Worm (Caenorhabditis elegans): ENCODE measurements around the gene Y47D7A.15.

The Y47D7A.15 gene

DNA sequence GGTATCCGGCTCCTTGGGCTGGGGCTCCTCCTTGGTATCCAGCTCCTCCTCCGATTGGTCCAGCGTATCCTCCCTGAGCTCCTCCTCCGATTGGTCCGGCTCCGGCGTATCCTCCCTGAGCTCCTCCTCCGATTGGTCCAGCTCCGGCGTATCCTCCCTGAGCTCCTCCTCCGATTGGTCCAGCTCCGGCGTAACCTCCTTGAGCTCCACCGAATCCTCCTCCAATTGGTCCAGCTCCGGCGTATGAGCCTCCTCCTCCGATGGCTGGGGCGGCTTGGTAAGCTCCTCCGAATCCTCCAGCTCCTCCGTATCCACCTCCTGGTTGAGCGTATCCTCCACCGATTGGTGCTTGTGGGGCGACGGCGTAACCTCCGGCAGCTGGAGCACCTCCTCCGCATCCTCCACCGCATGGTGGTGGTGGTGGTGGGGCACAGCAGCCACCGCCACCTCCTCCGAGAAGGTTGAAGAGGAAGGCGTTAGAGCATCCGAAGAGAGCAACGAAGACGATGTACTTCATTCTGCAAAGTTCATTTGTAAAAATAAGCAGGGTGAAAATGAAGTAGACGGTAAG is 2.5 kb upstream of the Y47D7A.15 start, which contains the start of gene Y47D7A.13:
Gene Y47D7A.13, minus strand, starts transcription at position 517 of the 571 bp plus-strand sequence.
- TF ChIP-seq C08G9.2 (tag; optimal IDR thresholded peaks at IDR 0.05) (no peak), dmd-4 (tag; optimal IDR thresholded peaks at IDR 0.05; ENCODE audit: borderline replicate concordance) (peak; percentile 39)

DNA sequence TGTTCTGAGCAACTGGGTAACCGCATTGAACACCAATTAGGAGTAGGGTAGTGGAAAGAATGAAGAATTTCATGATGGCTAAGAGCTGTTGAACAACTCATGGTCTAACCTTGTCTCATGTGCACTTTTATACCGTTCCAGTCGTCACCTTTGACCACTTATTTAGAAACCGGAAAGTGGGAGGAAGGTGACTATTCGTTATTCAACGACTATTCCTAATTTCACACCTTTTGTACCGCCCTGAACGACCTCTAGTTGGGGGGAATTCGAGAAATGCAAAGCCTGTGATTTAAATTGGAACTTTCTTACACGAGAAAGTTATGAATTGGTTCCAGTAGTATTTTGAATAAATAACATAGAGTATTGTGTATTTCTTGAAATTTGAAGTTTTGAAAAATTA is 3.4 kb downstream of the Y47D7A.15 start, which contains the start of gene Y47D7A.12:
Gene Y47D7A.12, minus strand, starts transcription at position 101 of the 400 bp plus-strand sequence.
- no peak for TF ChIP-seq tbx-2 (tag; optimal IDR thresholded peaks at IDR 0.05)
- no peak for TF ChIP-seq lin-11 (tag; optimal IDR thresholded peaks at IDR 0.05)
- no peak for TF ChIP-seq eyg-1 (tag; optimal IDR thresholded peaks at IDR 0.05)
- TF ChIP-seq pax-1 (tag; optimal IDR thresholded peaks at IDR 0.05): no peak
- TF ChIP-seq ceh-2 (tag; optimal IDR thresholded peaks at IDR 0.05): no peak
- TF ChIP-seq ref-2 (tag; optimal IDR thresholded peaks at IDR 0.05): no peak
- no peak for TF ChIP-seq sdc-2 (tag; optimal IDR thresholded peaks at IDR 0.05)

DNA sequence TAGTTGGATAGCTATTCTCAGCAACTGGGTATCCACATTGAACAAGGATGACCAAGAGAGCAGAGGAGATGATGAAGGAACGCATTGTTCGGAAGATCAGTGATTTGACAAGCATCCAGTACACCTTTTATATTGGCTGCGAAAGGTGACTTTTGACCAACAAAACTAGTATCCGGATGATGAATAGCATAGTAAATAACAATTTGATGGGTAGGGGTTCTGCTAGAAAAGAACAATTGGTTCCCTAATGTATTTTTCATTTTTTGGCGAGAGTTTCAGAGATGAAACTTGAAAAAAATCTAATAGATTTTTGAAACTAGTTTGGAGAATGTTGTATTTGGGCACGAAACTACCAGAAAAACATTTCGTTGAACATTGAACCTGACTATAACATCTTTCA is 4.8 kb downstream of the Y47D7A.15 start, which contains the start of gene Y47D7A.11:
Gene Y47D7A.11, minus strand, starts transcription at position 101 of the 400 bp plus-strand sequence.
- TF ChIP-seq sox-2 (GFP tag; IDR thresholded peaks at IDR 0.05) (no peak), unc-3 (GFP tag; conservative IDR thresholded peaks at IDR 0.05) (no peak), unc-3 (tag; optimal IDR thresholded peaks at IDR 0.05) (no peak), ceh-48 (tag; optimal IDR thresholded peaks at IDR 0.05) (no peak), dmd-4 (tag; optimal IDR thresholded peaks at IDR 0.05; ENCODE audit: borderline replicate concordance) (no peak), Y22D7AL.16 (tag; optimal IDR thresholded peaks at IDR 0.05) (no peak), pat-9 (tag; optimal IDR thresholded peaks at IDR 0.05) (no peak), ceh-9 (tag; optimal IDR thresholded peaks at IDR 0.05) (no peak), ceh-45 (GFP tag; IDR thresholded peaks at IDR 0.05) (no peak), lin-11 (tag; optimal IDR thresholded peaks at IDR 0.05) (no peak), nhr-11 (tag; optimal IDR thresholded peaks at IDR 0.05) (no peak)

DNA sequence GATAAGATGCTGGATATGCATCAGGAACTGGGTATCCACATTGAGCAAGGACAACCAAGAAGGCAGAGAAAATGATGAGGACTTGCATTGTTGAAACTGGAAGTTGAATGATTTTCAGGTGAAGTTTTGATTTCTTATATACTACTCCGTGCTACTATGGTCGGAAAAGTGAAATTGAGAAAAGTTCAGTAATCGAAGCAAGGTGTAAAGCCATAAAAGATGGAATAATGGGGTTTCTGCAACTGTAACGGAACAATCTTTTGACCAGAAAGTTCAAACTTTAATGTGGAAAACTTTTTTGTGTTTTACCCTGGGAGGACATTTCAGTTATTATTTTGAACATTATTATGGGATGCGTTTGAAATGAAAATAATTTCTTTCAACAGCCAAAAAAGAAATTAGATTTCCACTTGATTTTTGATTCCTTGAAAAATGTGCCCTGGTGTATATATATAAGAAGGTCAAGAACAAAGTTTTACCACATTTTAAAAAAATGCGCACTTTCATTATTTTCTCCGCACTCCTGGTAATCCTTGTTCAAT is 9.1 kb downstream of the Y47D7A.15 start, which contains the start of the genes Y47D7A.9 and Y47D7A.19:
Gene Y47D7A.9, minus strand, starts transcription at position 101 of the 542 bp plus-strand sequence.
Gene Y47D7A.19, plus strand, starts transcription at position 492 of the 542 bp plus-strand sequence.
- TF ChIP-seq lin-11 (tag; optimal IDR thresholded peaks at IDR 0.05): no peak
- TF ChIP-seq ceh-18 (tag; optimal IDR thresholded peaks at IDR 0.05): no peak
- TF ChIP-seq ceh-2 (tag; optimal IDR thresholded peaks at IDR 0.05): no peak
- no peak for TF ChIP-seq pat-9 (tag; optimal IDR thresholded peaks at IDR 0.05)
- TF ChIP-seq zip-5 (tag; optimal IDR thresholded peaks at IDR 0.05): no peak
- no peak for TF ChIP-seq dmd-4 (tag; optimal IDR thresholded peaks at IDR 0.05; ENCODE audit: borderline replicate concordance)
- TF ChIP-seq pax-1 (tag; optimal IDR thresholded peaks at IDR 0.05): no peak
- no peak for TF ChIP-seq ama-1 (optimal IDR thresholded peaks at IDR 0.05)
- TF ChIP-seq ceh-14 (tag; optimal IDR thresholded peaks at IDR 0.05): no peak
- no peak for TF ChIP-seq gmeb-2 (tag; optimal IDR thresholded peaks at IDR 0.05)
- TF ChIP-seq nhr-11 (tag; optimal IDR thresholded peaks at IDR 0.05): no peak
- TF ChIP-seq che-1 (tag; optimal IDR thresholded peaks at IDR 0.05): no peak
- no peak for TF ChIP-seq odd-2 (tag; optimal IDR thresholded peaks at IDR 0.05)
- no peak for TF ChIP-seq T23F11.4 (GFP tag; optimal IDR thresholded peaks at IDR 0.05)
- TF ChIP-seq unc-86 (tag; optimal IDR thresholded peaks at IDR 0.05): no peak
- no peak for TF ChIP-seq C38D4.7 (GFP tag; optimal IDR thresholded peaks at IDR 0.05)
- no peak for TF ChIP-seq ceh-19 (GFP tag; optimal IDR thresholded peaks at IDR 0.05)

DNA sequence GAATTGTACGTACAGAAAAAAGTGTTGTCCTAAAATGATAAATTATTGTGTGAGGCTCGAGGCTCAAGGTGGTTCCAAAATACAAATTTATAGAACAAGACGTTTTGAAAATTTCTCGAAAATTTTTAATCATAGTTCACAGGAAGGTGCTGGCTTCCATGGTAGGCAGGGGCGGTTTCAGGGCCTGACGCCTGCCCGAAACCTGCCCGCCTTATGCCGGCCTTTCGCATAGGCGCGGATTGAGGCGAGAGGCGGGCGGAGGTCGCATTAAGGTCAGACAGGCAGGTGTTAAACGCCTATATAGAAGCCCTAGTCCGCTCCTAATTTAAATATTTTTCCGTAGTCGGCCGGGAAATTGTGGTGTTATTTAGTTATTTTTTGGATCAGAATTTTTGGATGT is 9.9 kb downstream of the Y47D7A.15 start:
- TF ChIP-seq ceh-6 (GFP tag; optimal IDR thresholded peaks at IDR 0.05) (no peak), lim-6 (tag; optimal IDR thresholded peaks at IDR 0.05) (no peak), dve-1 (tag; optimal IDR thresholded peaks at IDR 0.05) (no peak), sox-2 (GFP tag; IDR thresholded peaks at IDR 0.05) (no peak), fax-1 (tag; optimal IDR thresholded peaks at IDR 0.05) (no peak), nhr-232 (tag; optimal IDR thresholded peaks at IDR 0.05) (no peak), unc-55 (GFP tag; optimal IDR thresholded peaks at IDR 0.05) (no peak), lin-11 (tag; optimal IDR thresholded peaks at IDR 0.05) (no peak), fkh-10 (GFP tag; optimal IDR thresholded peaks at IDR 0.05) (no peak), madf-2 (tag; optimal IDR thresholded peaks at IDR 0.05) (no peak), ceh-2 (tag; optimal IDR thresholded peaks at IDR 0.05) (no peak), pha-4 (tag; optimal IDR thresholded peaks at IDR 0.05) (no peak), unc-86 (tag; optimal IDR thresholded peaks at IDR 0.05) (no peak), ceh-9 (tag; optimal IDR thresholded peaks at IDR 0.05) (no peak), gmeb-2 (tag; optimal IDR thresholded peaks at IDR 0.05) (no peak), ama-1 (optimal IDR thresholded peaks at IDR 0.05) (no peak)
